Fruit fly (Drosophila melanogaster) whole organism, embryonic: ENCODE results near the gene Tsp74F.
A peak's percentile ranks its signal among the peaks of the same experiment; 100 is the strongest.

Source experiments
- Asciz ChIP-seq: fragments of 200-800 bp; sonication (Bioruptor generic); optimal IDR thresholded peaks from 2 replicates; lab custom pipeline; 2017; ENCODE audit warnings: missing biosample characterization, mild to moderate bottlenecking, missing genetic modification characterization, missing genetic modification reagents
- CG10979 ChIP-seq: fragments of 200-800 bp; sonication (Bioruptor generic); optimal IDR thresholded peaks from 2 replicates; lab custom pipeline; 2018; ENCODE audit warnings: missing biosample characterization, mild to moderate bottlenecking, missing genetic modification characterization, moderate library complexity
- CG13894 ChIP-seq: fragments of 200-800 bp; sonication (Bioruptor generic); optimal IDR thresholded peaks from 3 replicates; lab custom pipeline; 2018; ENCODE audit warnings: missing biosample characterization, mild to moderate bottlenecking, missing genetic modification characterization, moderate library complexity
- CG15073 ChIP-seq: fragments of 200-800 bp; sonication (Bioruptor generic); optimal IDR thresholded peaks from 2 replicates; lab custom pipeline; 2016; ENCODE audit warnings: missing biosample characterization, missing genetic modification characterization
- CG15601 ChIP-seq: fragments of 200-800 bp; sonication (Bioruptor generic); optimal IDR thresholded peaks from 3 replicates; lab custom pipeline; 2019; ENCODE audit warnings: missing biosample characterization, mild to moderate bottlenecking, missing genetic modification characterization, moderate library complexity
- CG1603 ChIP-seq: fragments of 200-800 bp; sonication (Bioruptor generic); optimal IDR thresholded peaks from 2 replicates; lab custom pipeline; 2019; ENCODE audit warnings: missing biosample characterization, mild to moderate bottlenecking, missing genetic modification characterization, moderate library complexity
- CG16813 ChIP-seq: fragments of 200-800 bp; sonication (Bioruptor generic); IDR thresholded peaks from 3 replicates; pipeline ENCODE4 v1.3.6; 2022; ENCODE audit warnings: missing biosample characterization, missing genetic modification characterization; ENCODE audit not compliant: partially characterized antibody
- CG31224 ChIP-seq: fragments of 200-800 bp; sonication (Bioruptor generic); IDR thresholded peaks from 2 replicates; pipeline ENCODE4 v1.3.6; 2022; ENCODE audit warnings: missing biosample characterization, missing genetic modification characterization
- CG4360 ChIP-seq: fragments of 200-800 bp; sonication (Bioruptor generic); IDR thresholded peaks from 2 replicates; pipeline ENCODE4 v1.3.6; 2022; ENCODE audit warnings: missing biosample characterization, missing genetic modification characterization
- CG4404 ChIP-seq: fragments of 200-800 bp; sonication (Bioruptor generic); IDR thresholded peaks from 2 replicates; pipeline ENCODE4 v1.3.6; 2022; ENCODE audit warnings: missing biosample characterization, missing genetic modification characterization
- CG4424 ChIP-seq: fragments of 200-800 bp; sonication (Bioruptor generic); optimal IDR thresholded peaks from 3 replicates; lab custom pipeline; 2016; ENCODE audit warnings: missing biosample characterization, missing genetic modification characterization
- CG6813 ChIP-seq: fragments of 200-800 bp; sonication (Bioruptor generic); optimal IDR thresholded peaks from 2 replicates; lab custom pipeline; 2017; ENCODE audit warnings: missing biosample characterization, missing genetic modification characterization, mild to moderate bottlenecking, moderate library complexity, missing genetic modification reagents
- CG7963 ChIP-seq: fragments of 200-800 bp; sonication (Bioruptor generic); IDR thresholded peaks from 3 replicates; pipeline ENCODE4 v1.3.6; 2022; ENCODE audit warnings: missing biosample characterization, missing genetic modification characterization; ENCODE audit not compliant: partially characterized antibody
- CG8478 ChIP-seq: fragments of >200 bp; optimal IDR thresholded peaks from 2 replicates; lab custom pipeline; 2018
- CG8944 ChIP-seq: fragments of 200-800 bp; sonication (Bioruptor generic); optimal IDR thresholded peaks from 3 replicates; lab custom pipeline; 2016; ENCODE audit warnings: missing biosample characterization, missing genetic modification characterization
- CrebB ChIP-seq: fragments of 200-800 bp; sonication (Bioruptor generic); optimal IDR thresholded peaks from 3 replicates; lab custom pipeline; 2018; ENCODE audit warnings: missing biosample characterization, mild to moderate bottlenecking, missing genetic modification characterization
- Dip3 ChIP-seq: fragments of 200-800 bp; sonication (Bioruptor generic); optimal IDR thresholded peaks from 3 replicates; lab custom pipeline; 2016; ENCODE audit warnings: missing biosample characterization, missing genetic modification characterization
- MESR4 ChIP-seq: fragments of 200-800 bp; sonication (Bioruptor generic); optimal IDR thresholded peaks from 2 replicates; lab custom pipeline; 2018; ENCODE audit warnings: missing biosample characterization, mild to moderate bottlenecking, missing genetic modification characterization, moderate library complexity
- NK7.1 ChIP-seq: fragments of 200-800 bp; sonication (Bioruptor generic); optimal IDR thresholded peaks from 3 replicates; lab custom pipeline; 2016; ENCODE audit warnings: missing biosample characterization, missing genetic modification characterization
- Nf-YA ChIP-seq: fragments of 200-800 bp; sonication (Bioruptor generic); IDR thresholded peaks from 2 replicates; pipeline ENCODE4 v1.3.6; 2022; ENCODE audit warnings: missing biosample characterization, missing genetic modification characterization
- Pdp1 ChIP-seq, 2 experiments: fragments of 200-800 bp; sonication (Bioruptor generic); optimal IDR thresholded peaks; 3 replicates each; lab custom pipeline; 2016; ENCODE audit warnings: missing biosample characterization in 2 of 2, missing genetic modification characterization in 2 of 2, mild to moderate bottlenecking in 1 of 2, moderate library complexity in 1 of 2
- Sin3A ChIP-seq: fragments of >200 bp; optimal IDR thresholded peaks from 2 replicates; lab custom pipeline; 2018
- Six4 ChIP-seq: fragments of 200-800 bp; sonication (Bioruptor generic); optimal IDR thresholded peaks from 2 replicates; lab custom pipeline; 2016; ENCODE audit warnings: missing biosample characterization, missing genetic modification characterization
- Spps ChIP-seq: fragments of 200-800 bp; sonication (Bioruptor generic); optimal IDR thresholded peaks from 2 replicates; lab custom pipeline; 2018; ENCODE audit warnings: missing biosample characterization, mild to moderate bottlenecking, missing genetic modification characterization
- Sry-δ ChIP-seq: fragments of 200-800 bp; sonication (Bioruptor generic); optimal IDR thresholded peaks from 2 replicates; lab custom pipeline; 2016; ENCODE audit warnings: missing biosample characterization, missing genetic modification characterization
- Vsx1 ChIP-seq: fragments of 200-800 bp; sonication (Bioruptor generic); optimal IDR thresholded peaks from 2 replicates; lab custom pipeline; 2017; ENCODE audit warnings: missing biosample characterization, mild to moderate bottlenecking, missing genetic modification characterization, missing genetic modification reagents
- amos ChIP-seq: fragments of 200-800 bp; sonication (Bioruptor generic); IDR thresholded peaks from 2 replicates; pipeline ENCODE4 v1.3.6; 2022; ENCODE audit warnings: missing biosample characterization, missing genetic modification characterization; ENCODE audit not compliant: partially characterized antibody
- jing ChIP-seq: fragments of 200-800 bp; sonication (Bioruptor generic); optimal IDR thresholded peaks from 2 replicates; lab custom pipeline; 2018; ENCODE audit warnings: missing biosample characterization, mild to moderate bottlenecking, missing genetic modification characterization
- kay ChIP-seq: fragments of 200-800 bp; sonication (Bioruptor generic); optimal IDR thresholded peaks from 2 replicates; lab custom pipeline; 2016; ENCODE audit warnings: missing biosample characterization, missing genetic modification characterization
- kni ChIP-seq: fragments of 200-800 bp; sonication (Bioruptor generic); optimal IDR thresholded peaks from 3 replicates; lab custom pipeline; 2017; ENCODE audit warnings: mild to moderate bottlenecking, missing biosample characterization, missing genetic modification reagents, missing genetic modification characterization
- mld ChIP-seq: fragments of 200-800 bp; sonication (Bioruptor generic); IDR thresholded peaks from 3 replicates; pipeline ENCODE4 v1.3.6; 2022; ENCODE audit warnings: missing biosample characterization, missing genetic modification characterization; ENCODE audit not compliant: partially characterized antibody
- nom ChIP-seq: fragments of 200-800 bp; sonication (Bioruptor generic); optimal IDR thresholded peaks from 2 replicates; lab custom pipeline; 2017; ENCODE audit warnings: missing biosample characterization, missing genetic modification characterization, mild to moderate bottlenecking, moderate library complexity, missing genetic modification reagents
- pho ChIP-seq: fragments of 200-800 bp; sonication (Bioruptor generic); optimal IDR thresholded peaks from 2 replicates; lab custom pipeline; 2016; ENCODE audit warnings: missing biosample characterization, missing genetic modification characterization
- pzg ChIP-seq: fragments of 200-800 bp; sonication (Bioruptor generic); optimal IDR thresholded peaks from 3 replicates; lab custom pipeline; 2018; ENCODE audit warnings: missing biosample characterization, mild to moderate bottlenecking, missing genetic modification characterization, moderate library complexity
- sisA ChIP-seq: fragments of 200-800 bp; sonication (Bioruptor generic); IDR thresholded peaks from 2 replicates; pipeline ENCODE4 v1.3.6; 2022; ENCODE audit warnings: missing biosample characterization, missing genetic modification characterization
- tio ChIP-seq: fragments of 200-800 bp; sonication (Bioruptor generic); optimal IDR thresholded peaks from 2 replicates; lab custom pipeline; 2017; ENCODE audit warnings: missing biosample characterization, missing genetic modification characterization, inconsistent platforms
- tna ChIP-seq: fragments of 200-800 bp; sonication (Bioruptor generic); IDR thresholded peaks from 2 replicates; pipeline ENCODE4 v1.3.6; 2022; ENCODE audit warnings: missing biosample characterization, missing genetic modification characterization; ENCODE audit not compliant: partially characterized antibody
- tup ChIP-seq: fragments of 200-800 bp; sonication (Bioruptor generic); optimal IDR thresholded peaks from 2 replicates; lab custom pipeline; 2016; ENCODE audit warnings: missing biosample characterization, mild to moderate bottlenecking, missing genetic modification characterization, moderate library complexity
- vnd ChIP-seq: fragments of 200-800 bp; sonication (Bioruptor generic); IDR thresholded peaks from 3 replicates; pipeline ENCODE4 v1.3.6; 2022; ENCODE audit warnings: missing biosample characterization, missing genetic modification characterization; ENCODE audit not compliant: partially characterized antibody
- wdn ChIP-seq: fragments of 200-800 bp; sonication (Bioruptor generic); IDR thresholded peaks from 2 replicates; pipeline ENCODE4 v1.3.6; 2022; ENCODE audit warnings: missing biosample characterization, missing genetic modification characterization

Tsp74F gene

DNA sequence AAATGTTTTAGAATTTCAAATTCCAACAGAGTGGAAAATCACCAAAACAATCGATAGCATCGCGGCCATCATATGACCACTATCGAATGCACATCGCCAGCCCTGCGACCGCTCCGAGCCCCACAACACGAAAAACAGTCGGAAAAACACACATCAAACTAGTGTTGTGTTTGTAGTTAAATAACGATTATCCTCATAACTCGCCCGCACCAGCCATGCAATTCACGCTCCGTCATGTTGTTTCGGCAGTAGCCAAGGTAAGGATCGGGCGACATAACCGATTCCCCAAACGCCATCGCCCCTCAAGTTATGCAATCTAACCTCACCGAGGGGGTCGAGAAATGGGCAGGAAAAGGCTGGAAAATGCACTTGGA is 48.7 kb downstream of the Tsp74F start (continued):
- TF ChIP-seq jing (GFP tag; lab: Kevin White, UChicago) (no peak), tio (GFP tag; lab: Kevin White, UChicago) (no peak), CG16813 (GFP tag; lab: Robert Waterston, UW) (peak; percentile 67), CrebB (tag; lab: Kevin White, UChicago) (no peak), sisA (GFP tag; lab: Robert Waterston, UW) (peak; percentile 11; the same call in 1 of the 2 replicates), CG4360 (GFP tag; lab: Robert Waterston, UW) (no peak), wdn (GFP tag; lab: Robert Waterston, UW) (0 out of 2 replicates have a peak, but pooled peaks have one; percentile 8), CG8478 (no peak), CG1603 (no peak), amos (peak; percentile 83), Nf-YA (GFP tag; lab: Robert Waterston, UW) (no peak), pzg (GFP tag; lab: Kevin White, UChicago) (peak; percentile 36), Spps (tag; lab: Kevin White, UChicago) (no peak), tup (GFP tag; lab: Kevin White, UChicago) (no peak), MESR4 (GFP tag; lab: Kevin White, UChicago) (peak; percentile 95), Dip3 (no peak), mld (peak; percentile 66; the same call in 1 of the 3 replicates), CG31224 (no peak), CG15073 (GFP tag; lab: Kevin White, UChicago) (no peak), CG6813 (no peak), CG10979 (tag; lab: Kevin White, UChicago) (no peak), Six4 (GFP tag; lab: Kevin White, UChicago) (no peak), CG8944 (GFP tag; lab: Kevin White, UChicago) (no peak), pho (GFP tag; lab: Kevin White, UChicago) (no peak), CG4404 (GFP tag; lab: Robert Waterston, UW) (no peak), kni (GFP tag; lab: Kevin White, UChicago) (no peak), tna (GFP tag; lab: Robert Waterston, UW) (peak; percentile 72), nom (GFP tag; lab: Kevin White, UChicago) (no peak), CG4424 (GFP tag; lab: Kevin White, UChicago) (no peak), Pdp1 (GFP tag; optimal IDR thresholded peaks at IDR 0.05; lab: Kevin White, UChicago) (peak in 1 of 2 experiments; percentile 99), CG13894 (no peak), NK7.1 (no peak), Vsx1 (GFP tag; lab: Kevin White, UChicago) (no peak), CG15601 (no peak), CG7963 (GFP tag; lab: Robert Waterston, UW) (peak; percentile 60), Sry-δ (GFP tag; lab: Kevin White, UChicago) (peak; percentile 45), vnd (GFP tag; lab: Robert Waterston, UW) (peak; percentile 69), kay (no peak), Asciz (GFP tag; lab: Kevin White, UChicago) (no peak), Sin3A (peak; percentile 24)
